Comparison of ENCODE assay signal across 1 fruit fly cellular context in the genomic region with DNA sequence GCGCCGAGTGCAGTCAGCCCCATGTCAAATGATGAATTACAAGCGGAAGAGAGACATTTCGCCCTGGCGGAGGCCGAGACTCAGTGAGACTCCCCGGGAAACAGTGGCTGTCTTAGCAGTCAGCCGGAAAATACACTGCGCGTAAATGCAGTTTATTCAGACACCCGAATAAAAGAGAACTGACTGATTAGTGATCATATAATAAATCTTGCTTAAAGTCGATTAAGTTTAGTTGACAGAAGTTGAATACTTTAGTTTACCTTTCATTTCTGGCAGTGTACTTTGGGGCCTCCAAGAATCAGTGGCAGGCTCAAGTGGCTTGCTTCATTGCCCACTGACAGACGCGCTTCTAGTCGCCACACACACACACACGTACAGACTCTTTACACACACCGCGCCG.
TF ChIP-seq lines count a peak whose summit lies in the region.

No protein-coding gene starts in this region.

TF ChIP-seq in whole organism, embryonic, 481 proteins besides CTCF, POLR2A, EP300 and RAD21 (continued from another document and continues in another):
- TF ChIP-seq mirr (GFP tag; optimal IDR thresholded peaks at IDR 0.05; lab: Kevin White, UChicago) = no peak
- TF ChIP-seq CG15073 (GFP tag; optimal IDR thresholded peaks at IDR 0.05; lab: Kevin White, UChicago) = no peak
- peak; percentile 27 for TF ChIP-seq chn (GFP tag; optimal IDR thresholded peaks at IDR 0.05; lab: Kevin White, UChicago)
- TF ChIP-seq tx (GFP tag; optimal IDR thresholded peaks at IDR 0.05; lab: Kevin White, UChicago) = no peak
- TF ChIP-seq Dad (GFP tag; optimal IDR thresholded peaks at IDR 0.05; lab: Kevin White, UChicago) = no peak
- peak; percentile 12; the same call in 1 of the 2 replicates for TF ChIP-seq CG8765 (GFP tag; IDR thresholded peaks at IDR 0.05; lab: Robert Waterston, UW)
- TF ChIP-seq CG1603 (tag; optimal IDR thresholded peaks at IDR 0.05; lab: Kevin White, UChicago) = peak; percentile 69
- no peak for TF ChIP-seq pho (GFP tag; optimal IDR thresholded peaks at IDR 0.05; lab: Kevin White, UChicago)
- TF ChIP-seq CG12659 (GFP tag; optimal IDR thresholded peaks at IDR 0.05; lab: Kevin White, UChicago) = no peak
- peak; percentile 25; the same call in 1 of the 2 replicates for TF ChIP-seq Nf-YA (GFP tag; IDR thresholded peaks at IDR 0.05; lab: Robert Waterston, UW)
- no peak for TF ChIP-seq Rfx (GFP tag; IDR thresholded peaks at IDR 0.05; lab: Robert Waterston, UW)
- TF ChIP-seq CG1602 (GFP tag; optimal IDR thresholded peaks at IDR 0.05; lab: Kevin White, UChicago) = no peak
- TF ChIP-seq Xbp1 (GFP tag; optimal IDR thresholded peaks at IDR 0.05; lab: Kevin White, UChicago) = peak; percentile 13
- no peak for TF ChIP-seq grn (GFP tag; optimal IDR thresholded peaks at IDR 0.05; lab: Kevin White, UChicago)
- TF ChIP-seq row (GFP tag; IDR thresholded peaks at IDR 0.05; lab: Robert Waterston, UW) = peak; percentile 36; the same call in 2 of the 3 replicates
- TF ChIP-seq B-H1 (GFP tag; IDR thresholded peaks at IDR 0.05; lab: Robert Waterston, UW) = no peak
- TF ChIP-seq CG12744 (GFP tag; optimal IDR thresholded peaks at IDR 0.05; lab: Kevin White, UChicago) = no peak
- no peak for TF ChIP-seq CG3281 (GFP tag; optimal IDR thresholded peaks at IDR 0.05; lab: Kevin White, UChicago)
- TF ChIP-seq Neu2 (GFP tag; optimal IDR thresholded peaks at IDR 0.05; lab: Kevin White, UChicago; ENCODE audit: borderline replicate concordance) = no peak
- no peak for TF ChIP-seq CG17359 (tag; optimal IDR thresholded peaks at IDR 0.05; lab: Kevin White, UChicago)
- TF ChIP-seq Sox102F (GFP tag; optimal IDR thresholded peaks at IDR 0.05; lab: Kevin White, UChicago) = no peak
- no peak for TF ChIP-seq crp (GFP tag; optimal IDR thresholded peaks at IDR 0.05; lab: Kevin White, UChicago)
- TF ChIP-seq Taf1 (GFP tag; IDR thresholded peaks at IDR 0.05; lab: Robert Waterston, UW) = no peak
- TF ChIP-seq zf30C (GFP tag; optimal IDR thresholded peaks at IDR 0.05; lab: Kevin White, UChicago) = no peak
- no peak for TF ChIP-seq HLH4C (GFP tag; IDR thresholded peaks at IDR 0.05; lab: Robert Waterston, UW; ENCODE audit: partially characterized antibody)
- no peak for TF ChIP-seq CG11504 (tag; optimal IDR thresholded peaks at IDR 0.05; lab: Kevin White, UChicago)
- TF ChIP-seq kay (GFP tag; optimal IDR thresholded peaks at IDR 0.05; lab: Kevin White, UChicago) = no peak
- peak in 1 of 2 experiments; percentile 17 for TF ChIP-seq Pdp1 (GFP tag; optimal IDR thresholded peaks at IDR 0.05; lab: Kevin White, UChicago)
- TF ChIP-seq MBD-R2 (GFP tag; IDR thresholded peaks at IDR 0.05; lab: Robert Waterston, UW) = no peak
- no peak for TF ChIP-seq BtbVII (GFP tag; optimal IDR thresholded peaks at IDR 0.05; lab: Kevin White, UChicago)
- TF ChIP-seq D19B (GFP tag; optimal IDR thresholded peaks at IDR 0.05; lab: Kevin White, UChicago) = no peak
- TF ChIP-seq dati (GFP tag; IDR thresholded peaks at IDR 0.05; lab: Robert Waterston, UW) = no peak
- TF ChIP-seq fd3F (GFP tag; optimal IDR thresholded peaks at IDR 0.05; lab: Kevin White, UChicago) = no peak
- TF ChIP-seq cwo (GFP tag; optimal IDR thresholded peaks at IDR 0.05; lab: Kevin White, UChicago) = no peak
- TF ChIP-seq NC2β (GFP tag; optimal IDR thresholded peaks at IDR 0.05; lab: Kevin White, UChicago) = peak; percentile 5
- 0 out of 2 replicates have a peak, but pooled peaks have one; percentile 20 for TF ChIP-seq sisA (GFP tag; IDR thresholded peaks at IDR 0.05; lab: Robert Waterston, UW)
- no peak for TF ChIP-seq Hand (GFP tag; optimal IDR thresholded peaks at IDR 0.05; lab: Kevin White, UChicago)
- peak; percentile 9 for TF ChIP-seq Spps (tag; optimal IDR thresholded peaks at IDR 0.05; lab: Kevin White, UChicago)
- TF ChIP-seq tgo (GFP tag; IDR thresholded peaks at IDR 0.05; lab: Robert Waterston, UW) = no peak
- TF ChIP-seq Sin3A (optimal IDR thresholded peaks at IDR 0.05; lab: Kevin White, UChicago) = no peak
- TF ChIP-seq CG10366 (GFP tag; IDR thresholded peaks at IDR 0.05; lab: Robert Waterston, UW) = 0 out of 2 replicates have a peak, but pooled peaks have one; percentile 29
- TF ChIP-seq sug (tag; optimal IDR thresholded peaks at IDR 0.05; lab: Kevin White, UChicago) = no peak
- TF ChIP-seq slbo (GFP tag; IDR thresholded peaks at IDR 0.05; lab: Robert Waterston, UW) = no peak
- peak; percentile 24 for TF ChIP-seq CG14710 (tag; optimal IDR thresholded peaks at IDR 0.05; lab: Kevin White, UChicago)
- TF ChIP-seq CG1233 (GFP tag; optimal IDR thresholded peaks at IDR 0.05; lab: Kevin White, UChicago) = no peak
- TF ChIP-seq fu2 (GFP tag; optimal IDR thresholded peaks at IDR 0.05; lab: Kevin White, UChicago) = no peak
- TF ChIP-seq nau (GFP tag; optimal IDR thresholded peaks at IDR 0.05; lab: Kevin White, UChicago) = no peak
- no peak for TF ChIP-seq wek (GFP tag; optimal IDR thresholded peaks at IDR 0.05; lab: Kevin White, UChicago)
- no peak for TF ChIP-seq CG13624 (GFP tag; optimal IDR thresholded peaks at IDR 0.05; lab: Kevin White, UChicago)
- no peak for TF ChIP-seq Atf-2 (GFP tag; optimal IDR thresholded peaks at IDR 0.05; lab: Kevin White, UChicago)
- TF ChIP-seq prd (optimal IDR thresholded peaks at IDR 0.05; lab: Kevin White, UChicago) = no peak
- peak; percentile 62; the same call in 2 of the 3 replicates for TF ChIP-seq prd (GFP tag; IDR thresholded peaks at IDR 0.05; lab: Robert Waterston, UW)
- no peak for TF ChIP-seq inv (GFP tag; IDR thresholded peaks at IDR 0.05; lab: Robert Waterston, UW; ENCODE audit: partially characterized antibody)
- TF ChIP-seq pita (GFP tag; optimal IDR thresholded peaks at IDR 0.05; lab: Kevin White, UChicago) = no peak
- no peak for TF ChIP-seq CG14441 (GFP tag; IDR thresholded peaks at IDR 0.05; lab: Robert Waterston, UW)
- TF ChIP-seq sc (optimal IDR thresholded peaks at IDR 0.05; lab: Kevin White, UChicago) = no peak
- no peak for TF ChIP-seq sc (GFP tag; optimal IDR thresholded peaks at IDR 0.05; lab: Kevin White, UChicago)
- TF ChIP-seq ssp (GFP tag; IDR thresholded peaks at IDR 0.05; lab: Robert Waterston, UW) = no peak
- TF ChIP-seq Mrtf (GFP tag; IDR thresholded peaks at IDR 0.05; lab: Robert Waterston, UW) = no peak
- TF ChIP-seq otp (GFP tag; IDR thresholded peaks at IDR 0.05; lab: Robert Waterston, UW) = 0 out of 3 replicates have a peak, but pooled peaks have one; percentile 34
- TF ChIP-seq lov (optimal IDR thresholded peaks at IDR 0.05; lab: Kevin White, UChicago) = no peak
- no peak for TF ChIP-seq lov (GFP tag; IDR thresholded peaks at IDR 0.05; lab: Robert Waterston, UW)
- TF ChIP-seq tll (GFP tag; optimal IDR thresholded peaks at IDR 0.05; lab: Kevin White, UChicago) = no peak
- TF ChIP-seq CG15011 (GFP tag; optimal IDR thresholded peaks at IDR 0.05; lab: Kevin White, UChicago) = no peak
- TF ChIP-seq sens-2 (GFP tag; IDR thresholded peaks at IDR 0.05; lab: Robert Waterston, UW) = no peak
- TF ChIP-seq trem (tag; optimal IDR thresholded peaks at IDR 0.05; lab: Kevin White, UChicago) = peak; percentile 10
- TF ChIP-seq Ssrp (tag; optimal IDR thresholded peaks at IDR 0.05; lab: Kevin White, UChicago) = no peak
- no peak for TF ChIP-seq stwl (tag; optimal IDR thresholded peaks at IDR 0.05; lab: Kevin White, UChicago)
- no peak for TF ChIP-seq Hr3 (GFP tag; optimal IDR thresholded peaks at IDR 0.05; lab: Kevin White, UChicago)
- no peak for TF ChIP-seq CG6654 (GFP tag; optimal IDR thresholded peaks at IDR 0.05; lab: Kevin White, UChicago)
- TF ChIP-seq MTF-1 (GFP tag; optimal IDR thresholded peaks at IDR 0.05; lab: Kevin White, UChicago; ENCODE audit: borderline replicate concordance) = no peak
- no peak for TF ChIP-seq ato (GFP tag; IDR thresholded peaks at IDR 0.05; lab: Robert Waterston, UW; ENCODE audit: partially characterized antibody)
- TF ChIP-seq kni (GFP tag; optimal IDR thresholded peaks at IDR 0.05; lab: Kevin White, UChicago) = no peak
- TF ChIP-seq CG12391 (tag; optimal IDR thresholded peaks at IDR 0.05; lab: Kevin White, UChicago) = peak; percentile 26
- TF ChIP-seq Hr39 (optimal IDR thresholded peaks at IDR 0.05; lab: Kevin White, UChicago) = no peak
- TF ChIP-seq ewg (GFP tag; optimal IDR thresholded peaks at IDR 0.05; lab: Kevin White, UChicago) = no peak
- no peak for TF ChIP-seq Atf3 (GFP tag; optimal IDR thresholded peaks at IDR 0.05; lab: Kevin White, UChicago)
- TF ChIP-seq CG6272 (GFP tag; IDR thresholded peaks at IDR 0.05; lab: Robert Waterston, UW) = no peak
- no peak for TF ChIP-seq gcm2 (GFP tag; optimal IDR thresholded peaks at IDR 0.05; lab: Kevin White, UChicago)
- no peak for TF ChIP-seq CG17361 (GFP tag; IDR thresholded peaks at IDR 0.05; lab: Robert Waterston, UW)
- TF ChIP-seq tio (GFP tag; optimal IDR thresholded peaks at IDR 0.05; lab: Kevin White, UChicago) = no peak
- TF ChIP-seq usp (GFP tag; optimal IDR thresholded peaks at IDR 0.05; lab: Kevin White, UChicago) = no peak
- TF ChIP-seq hbn (GFP tag; IDR thresholded peaks at IDR 0.05; lab: Robert Waterston, UW; ENCODE audit: partially characterized antibody) = no peak
- TF ChIP-seq CG30403 (GFP tag; optimal IDR thresholded peaks at IDR 0.05; lab: Kevin White, UChicago) = no peak
- TF ChIP-seq pzg (GFP tag; optimal IDR thresholded peaks at IDR 0.05; lab: Kevin White, UChicago) = no peak
- TF ChIP-seq CG12155 (GFP tag; optimal IDR thresholded peaks at IDR 0.05; lab: Kevin White, UChicago) = no peak
- no peak for TF ChIP-seq CG8281 (tag; optimal IDR thresholded peaks at IDR 0.05; lab: Kevin White, UChicago)
- TF ChIP-seq z (GFP tag; IDR thresholded peaks at IDR 0.05; lab: Robert Waterston, UW) = peak; percentile 31; the same call in 1 of the 3 replicates
- no peak for TF ChIP-seq sob (GFP tag; IDR thresholded peaks at IDR 0.05; lab: Robert Waterston, UW)
- TF ChIP-seq CG32772 (GFP tag; IDR thresholded peaks at IDR 0.05; lab: Robert Waterston, UW) = no peak
- TF ChIP-seq pros (GFP tag; optimal IDR thresholded peaks at IDR 0.05; lab: Kevin White, UChicago) = no peak
- no peak for TF ChIP-seq nerfin-2 (GFP tag; IDR thresholded peaks at IDR 0.05; lab: Robert Waterston, UW; ENCODE audit: partially characterized antibody)
- TF ChIP-seq Sox100B (GFP tag; optimal IDR thresholded peaks at IDR 0.05; lab: Kevin White, UChicago) = no peak
- no peak for TF ChIP-seq CG14860 (GFP tag; IDR thresholded peaks at IDR 0.05; lab: Robert Waterston, UW; ENCODE audit: partially characterized antibody)
- no peak for TF ChIP-seq CrebB (tag; optimal IDR thresholded peaks at IDR 0.05; lab: Kevin White, UChicago)
- no peak for TF ChIP-seq CG13287 (GFP tag; IDR thresholded peaks at IDR 0.05; lab: Robert Waterston, UW; ENCODE audit: partially characterized antibody)
- peak; percentile 21 for TF ChIP-seq CG17829 (tag; optimal IDR thresholded peaks at IDR 0.05; lab: Kevin White, UChicago)
- no peak for TF ChIP-seq H15 (GFP tag; IDR thresholded peaks at IDR 0.05; lab: Robert Waterston, UW)
- TF ChIP-seq ems (GFP tag; optimal IDR thresholded peaks at IDR 0.05; lab: Kevin White, UChicago) = no peak
- TF ChIP-seq gsb-n (tag; optimal IDR thresholded peaks at IDR 0.05; lab: Kevin White, UChicago) = no peak
- no peak for TF ChIP-seq Fer2 (tag; optimal IDR thresholded peaks at IDR 0.05; lab: Kevin White, UChicago)
- TF ChIP-seq psq (GFP tag; optimal IDR thresholded peaks at IDR 0.05; lab: Kevin White, UChicago) = no peak
- TF ChIP-seq CG4404 (GFP tag; IDR thresholded peaks at IDR 0.05; lab: Robert Waterston, UW) = peak; percentile 35; the same call in 1 of the 2 replicates
- no peak for TF ChIP-seq en (GFP tag; optimal IDR thresholded peaks at IDR 0.05; lab: Kevin White, UChicago)
- no peak for TF ChIP-seq Ets65A (GFP tag; lab: Kevin White, UChicago)
- no peak for TF ChIP-seq croc (GFP tag; conservative IDR thresholded peaks at IDR 0.05; lab: Robert Waterston, UW)
- TF ChIP-seq CG10209 (GFP tag; optimal IDR thresholded peaks at IDR 0.05; lab: Kevin White, UChicago) = no peak
- TF ChIP-seq CG9876 (GFP tag; optimal IDR thresholded peaks at IDR 0.05; lab: Kevin White, UChicago) = no peak
- TF ChIP-seq fd102C (GFP tag; optimal IDR thresholded peaks at IDR 0.05; lab: Kevin White, UChicago) = no peak
- TF ChIP-seq Hr78 (GFP tag; optimal IDR thresholded peaks at IDR 0.05; lab: Kevin White, UChicago) = no peak
- TF ChIP-seq Meics (GFP tag; optimal IDR thresholded peaks at IDR 0.05; lab: Kevin White, UChicago) = no peak
- no peak for TF ChIP-seq zfh2 (GFP tag; optimal IDR thresholded peaks at IDR 0.05; lab: Kevin White, UChicago)
- TF ChIP-seq CG15601 (tag; optimal IDR thresholded peaks at IDR 0.05; lab: Kevin White, UChicago) = no peak
- no peak for TF ChIP-seq E2f1 (GFP tag; IDR thresholded peaks at IDR 0.05; lab: Robert Waterston, UW)
- TF ChIP-seq h (optimal IDR thresholded peaks at IDR 0.05; lab: Kevin White, UChicago) = no peak
- TF ChIP-seq CG10543 (GFP tag; optimal IDR thresholded peaks at IDR 0.05; lab: Kevin White, UChicago) = no peak
- no peak for TF ChIP-seq BEAF-32 (GFP tag; optimal IDR thresholded peaks at IDR 0.05; lab: Kevin White, UChicago)
- no peak for TF ChIP-seq D (optimal IDR thresholded peaks at IDR 0.05; lab: Kevin White, UChicago)
- peak; percentile 9 for TF ChIP-seq D (GFP tag; optimal IDR thresholded peaks at IDR 0.05; lab: Kevin White, UChicago)
- TF ChIP-seq ap (GFP tag; IDR thresholded peaks at IDR 0.05; lab: Robert Waterston, UW) = no peak
- TF ChIP-seq Nf-YC (tag; optimal IDR thresholded peaks at IDR 0.05; lab: Kevin White, UChicago) = no peak
- peak; percentile 47 for TF ChIP-seq CG15696 (tag; optimal IDR thresholded peaks at IDR 0.05; lab: Kevin White, UChicago)
- no peak for TF ChIP-seq gce (GFP tag; IDR thresholded peaks at IDR 0.05; lab: Robert Waterston, UW)
- peak; percentile 87 for TF ChIP-seq sens (GFP tag; lab: Kevin White, UChicago)
- peak; percentile 51 for TF ChIP-seq CG10979 (tag; optimal IDR thresholded peaks at IDR 0.05; lab: Kevin White, UChicago)
- no peak for TF ChIP-seq CG9215 (GFP tag; IDR thresholded peaks at IDR 0.05; lab: Robert Waterston, UW)
- TF ChIP-seq gem (tag; optimal IDR thresholded peaks at IDR 0.05; lab: Kevin White, UChicago) = peak; percentile 44
- TF ChIP-seq dysf (GFP tag; IDR thresholded peaks at IDR 0.05; lab: Robert Waterston, UW) = no peak
- TF ChIP-seq CG9727 (GFP tag; optimal IDR thresholded peaks at IDR 0.05; lab: Kevin White, UChicago) = peak; percentile 49
- TF ChIP-seq CG10654 (GFP tag; optimal IDR thresholded peaks at IDR 0.05; lab: Kevin White, UChicago) = no peak
- no peak for TF ChIP-seq CG11247 (GFP tag; IDR thresholded peaks at IDR 0.05; lab: Robert Waterston, UW)
- no peak for TF ChIP-seq D19A (tag; optimal IDR thresholded peaks at IDR 0.05; lab: Kevin White, UChicago)
- no peak for TF ChIP-seq CG14667 (GFP tag; IDR thresholded peaks at IDR 0.05; lab: Robert Waterston, UW)
